Worm (Caenorhabditis elegans) whole organism, L4 larva: ENCODE measurements around the gene dnc-2.

Source experiments
- F10B5.3 ChIP-seq: sonication (generic microtip); optimal IDR thresholded peaks from 2 replicates; lab custom pipeline; 2016; ENCODE audit warnings: mild to moderate bottlenecking, missing genetic modification characterization, missing compliant biosample characterization
- F37D6.2 ChIP-seq: sonication (generic microtip); optimal IDR thresholded peaks from 2 replicates; lab custom pipeline; 2016; ENCODE audit warnings: mild to moderate bottlenecking, missing genetic modification characterization, missing compliant biosample characterization
- F44E2.7 ChIP-seq: fragments of 200-800 bp; sonication (Bioruptor generic); IDR thresholded peaks from 2 replicates; pipeline ENCODE4 v2.1.2; 2022; ENCODE audit warnings: missing genetic modification characterization, missing compliant biosample characterization
- Y48G9A.11 ChIP-seq: fragments of 200-800 bp; sonication (Bioruptor generic); IDR thresholded peaks from 2 replicates; pipeline ENCODE4 v1.3.6; 2022; ENCODE audit warnings: missing genetic modification reagents, missing genetic modification characterization, missing compliant biosample characterization
- Y5F2A.4 ChIP-seq: fragments of 200-800 bp; sonication (Bioruptor generic); optimal IDR thresholded peaks from 2 replicates; lab custom pipeline; 2018; ENCODE audit warnings: mild to moderate bottlenecking, missing genetic modification characterization, missing compliant biosample characterization
- attf-4 ChIP-seq: sonication (generic microtip); optimal IDR thresholded peaks from 3 replicates; lab custom pipeline; 2017; ENCODE audit warnings: missing biosample characterization, missing genetic modification characterization
- ceh-20 ChIP-seq: fragments of 200-800 bp; sonication (Bioruptor generic); IDR thresholded peaks from 2 replicates; pipeline ENCODE4 v1.3.6; 2022; ENCODE audit warnings: missing genetic modification reagents, missing genetic modification characterization, missing compliant biosample characterization
- ceh-32 ChIP-seq: sonication (generic microtip); optimal IDR thresholded peaks from 2 replicates; lab custom pipeline; 2016; ENCODE audit warnings: mild to moderate bottlenecking, missing genetic modification characterization, missing compliant biosample characterization; ENCODE audit not compliant: poor library complexity
- ceh-62 ChIP-seq: sonication (generic microtip); optimal IDR thresholded peaks from 2 replicates; lab custom pipeline; 2017; ENCODE audit warnings: missing biosample characterization, missing genetic modification characterization
- ctbp-1 ChIP-seq: fragments of 200-800 bp; sonication (Bioruptor generic); IDR thresholded peaks from 2 replicates; pipeline ENCODE4 v1.3.6; 2022; ENCODE audit warnings: missing genetic modification reagents, missing genetic modification characterization, missing compliant biosample characterization
- daf-16 ChIP-seq, 3 experiments: sonication (generic microtip); optimal IDR thresholded peaks; 2 replicates each; lab custom pipeline; 2016 to 2017; ENCODE audit warnings: missing genetic modification characterization in 3 of 3, missing genetic modification reagents in 3 of 3, mild to moderate bottlenecking in 2 of 3, missing compliant biosample characterization in 2 of 3, missing biosample characterization in 1 of 3, moderate library complexity in 1 of 3
- daf-19 ChIP-seq: fragments of 200-800 bp; sonication (Bioruptor generic); conservative IDR thresholded peaks from 2 replicates; pipeline ENCODE4 v1.3.6; 2022; ENCODE audit warnings: missing genetic modification characterization, missing compliant biosample characterization
- dmd-6 ChIP-seq: fragments of 200-800 bp; sonication (Bioruptor generic); IDR thresholded peaks from 2 replicates; pipeline ENCODE4 v1.3.6; 2022; ENCODE audit warnings: missing genetic modification reagents, missing genetic modification characterization, missing compliant biosample characterization
- dve-1 ChIP-seq: sonication (generic microtip); optimal IDR thresholded peaks from 2 replicates; lab custom pipeline; 2017; ENCODE audit warnings: antibody characterized with exemption, mild to moderate bottlenecking, missing genetic modification characterization, missing compliant biosample characterization; ENCODE audit not compliant: insufficient read depth
- fos-1 ChIP-seq: fragments of 150-350 bp; optimal IDR thresholded peaks from 2 replicates; lab custom pipeline; 2014; ENCODE audit warnings: missing biosample characterization, missing genetic modification characterization
- hif-1 ChIP-seq, 2 experiments: sonication (generic microtip); optimal IDR thresholded peaks; 2 replicates each; lab custom pipeline; 2016 to 2017; ENCODE audit warnings: missing compliant biosample characterization in 2 of 2, missing genetic modification characterization in 2 of 2, missing genetic modification reagents in 2 of 2, missing genotype in 2 of 2, mild to moderate bottlenecking in 1 of 2
- hlh-11 ChIP-seq: fragments of 200-800 bp; sonication (Bioruptor generic); optimal IDR thresholded peaks from 2 replicates; lab custom pipeline; 2018; ENCODE audit warnings: mild to moderate bottlenecking, missing genetic modification characterization, missing compliant biosample characterization
- lin-13 ChIP-seq: fragments of 150-350 bp; optimal IDR thresholded peaks from 2 replicates; lab custom pipeline; 2014; ENCODE audit warnings: missing biosample characterization, missing genetic modification reagents, missing genetic modification characterization
- lin-39 ChIP-seq: fragments of 150-350 bp; optimal IDR thresholded peaks from 2 replicates; lab custom pipeline; 2014; ENCODE audit warnings: missing biosample characterization, missing genetic modification reagents, missing genetic modification characterization
- lir-3 ChIP-seq: sonication (generic microtip); optimal IDR thresholded peaks from 2 replicates; lab custom pipeline; 2016; ENCODE audit warnings: mild to moderate bottlenecking, missing genetic modification characterization, missing compliant biosample characterization
- madf-5 ChIP-seq, 2 experiments: fragments of 200-800 bp; sonication (Bioruptor generic); IDR thresholded peaks; 2 replicates each; pipeline ENCODE4 v1.3.6; 2022; ENCODE audit warnings: missing compliant biosample characterization in 2 of 2, missing genetic modification characterization in 2 of 2
- mdt-29 ChIP-seq: fragments of 200-800 bp; sonication (Bioruptor generic); IDR thresholded peaks from 2 replicates; pipeline ENCODE4 v1.3.6; 2022; ENCODE audit warnings: missing genetic modification reagents, missing genetic modification characterization, missing compliant biosample characterization
- mep-1 ChIP-seq: fragments of 150-350 bp; sonication (generic microtip); optimal IDR thresholded peaks from 3 replicates; lab custom pipeline; 2014; ENCODE audit warnings: missing biosample characterization, missing genetic modification characterization
- mxl-2 ChIP-seq: fragments of 200-800 bp; sonication (Bioruptor generic); conservative IDR thresholded peaks from 2 replicates; pipeline ENCODE4 v1.3.6; 2022; ENCODE audit warnings: missing genetic modification reagents, missing genetic modification characterization, missing compliant biosample characterization
- mxl-3 ChIP-seq: fragments of 200-800 bp; sonication (Bioruptor generic); optimal IDR thresholded peaks from 2 replicates; lab custom pipeline; 2018; ENCODE audit warnings: mild to moderate bottlenecking, missing genetic modification characterization, missing compliant biosample characterization
- nhr-11 ChIP-seq: fragments of 150-350 bp; optimal IDR thresholded peaks from 2 replicates; lab custom pipeline; 2014; ENCODE audit warnings: missing biosample characterization, missing genetic modification characterization
- nhr-237 ChIP-seq: sonication (generic microtip); optimal IDR thresholded peaks from 2 replicates; lab custom pipeline; 2017; ENCODE audit warnings: missing biosample characterization, missing genetic modification characterization
- nhr-28 ChIP-seq: fragments of 150-350 bp; optimal IDR thresholded peaks from 2 replicates; lab custom pipeline; 2014; ENCODE audit warnings: missing biosample characterization, missing genetic modification characterization
- nhr-41 ChIP-seq: fragments of 200-800 bp; sonication (Bioruptor generic); IDR thresholded peaks from 2 replicates; pipeline ENCODE4 v1.3.6; 2022; ENCODE audit warnings: missing genetic modification reagents, missing genetic modification characterization, missing compliant biosample characterization
- nhr-42 ChIP-seq: fragments of 200-800 bp; sonication (Bioruptor generic); IDR thresholded peaks from 2 replicates; pipeline ENCODE4 v1.3.6; 2022; ENCODE audit warnings: missing genetic modification characterization, missing compliant biosample characterization
- nhr-77 ChIP-seq: fragments of 150-350 bp; optimal IDR thresholded peaks from 2 replicates; lab custom pipeline; 2014; ENCODE audit warnings: missing biosample characterization, missing genetic modification characterization
- php-3 ChIP-seq: fragments of 200-800 bp; sonication (Bioruptor generic); IDR thresholded peaks from 2 replicates; pipeline ENCODE4 v1.3.6; 2022; ENCODE audit warnings: missing genetic modification reagents, missing genetic modification characterization, missing compliant biosample characterization
- pqm-1 ChIP-seq: sonication (generic microtip); optimal IDR thresholded peaks from 2 replicates; lab custom pipeline; 2017; ENCODE audit warnings: missing biosample characterization, missing genetic modification characterization
- rbr-2 ChIP-seq: sonication (generic microtip); optimal IDR thresholded peaks from 2 replicates; lab custom pipeline; 2016; ENCODE audit warnings: missing genotype, missing genetic modification characterization, missing compliant biosample characterization
- snpc-1.2 ChIP-seq: fragments of 200-800 bp; sonication (Bioruptor generic); IDR thresholded peaks from 2 replicates; pipeline ENCODE4 v1.3.6; 2022; ENCODE audit warnings: missing genetic modification reagents, missing genetic modification characterization, missing compliant biosample characterization
- spr-3 ChIP-seq: fragments of 200-800 bp; sonication (Bioruptor generic); optimal IDR thresholded peaks from 2 replicates; lab custom pipeline; 2018; ENCODE audit warnings: mild to moderate bottlenecking, missing genetic modification characterization, missing compliant biosample characterization
- unc-39 ChIP-seq: sonication (generic microtip); optimal IDR thresholded peaks from 2 replicates; lab custom pipeline; 2017; ENCODE audit warnings: missing biosample characterization, missing genetic modification characterization
- unc-62 ChIP-seq, 3 experiments: fragments of 150-350 bp in 1 of 3; sonication (generic microtip); optimal IDR thresholded peaks in 2 of 3; peaks in 1 of 3; 1 replicate in 1 of 3; 2 replicates in 2 of 3; lab custom pipeline; 2014 to 2017; ENCODE audit warnings: missing biosample characterization in 3 of 3, missing genetic modification characterization in 3 of 3, missing genetic modification reagents in 3 of 3, missing genotype in 1 of 3
- vab-7 ChIP-seq: fragments of 200-800 bp; sonication (Bioruptor generic); IDR thresholded peaks from 2 replicates; pipeline ENCODE4 v1.3.6; 2022; ENCODE audit warnings: missing genetic modification reagents, missing genetic modification characterization, missing compliant biosample characterization
- zag-1 ChIP-seq: fragments of 150-350 bp; optimal IDR thresholded peaks from 2 replicates; lab custom pipeline; 2014; ENCODE audit warnings: missing biosample characterization, missing genetic modification characterization
- zip-2 ChIP-seq: fragments of 150-350 bp; optimal IDR thresholded peaks from 2 replicates; lab custom pipeline; 2014; ENCODE audit warnings: missing biosample characterization, missing genetic modification characterization
- ztf-11 ChIP-seq: fragments of 150-350 bp; optimal IDR thresholded peaks from 2 replicates; lab custom pipeline; 2014; ENCODE audit warnings: missing biosample characterization, missing genetic modification characterization
- ztf-7 ChIP-seq: fragments of 150-350 bp; optimal IDR thresholded peaks from 2 replicates; lab custom pipeline; 2014; ENCODE audit warnings: missing biosample characterization, missing genetic modification characterization

The dnc-2 gene

ce11 chrIII:5967640-5968039, 42.1 kb upstream of the dnc-2 start:
- no peak for TF ChIP-seq rbr-2 (tag; lab: Kevin White, UChicago)
- TF ChIP-seq Y48G9A.11 (GFP tag; lab: Robert Waterston, UW): no peak
- no peak for TF ChIP-seq pqm-1 (tag; lab: Kevin White, UChicago)
- TF ChIP-seq lin-13 (GFP tag; lab: Kevin White, UChicago): no peak
- no peak for TF ChIP-seq unc-39 (tag; lab: Kevin White, UChicago)
- no peak for TF ChIP-seq ceh-20 (GFP tag; lab: Robert Waterston, UW)
- TF ChIP-seq attf-4 (tag; lab: Kevin White, UChicago): no peak
- no peak for TF ChIP-seq daf-19
- no peak for TF ChIP-seq spr-3 (GFP tag; lab: Kevin White, UChicago)

- TF ChIP-seq mdt-29 (no peak), dmd-6 (peak; percentile 23; the same call in 1 of the 2 replicates), daf-16 (GFP tag; optimal IDR thresholded peaks at IDR 0.05; lab: Kevin White, UChicago) (no peak), daf-16 (tag; optimal IDR thresholded peaks at IDR 0.05; lab: Kevin White, UChicago) (peak; percentile 96), mep-1 (tag; lab: Kevin White, UChicago) (no peak), pqm-1 (tag; lab: Kevin White, UChicago) (peak; percentile 79), dve-1 (tag; lab: Kevin White, UChicago) (peak; percentile 4), nhr-28 (tag; lab: Kevin White, UChicago) (peak; percentile 61), hlh-11 (tag; lab: Kevin White, UChicago) (peak; percentile 16), unc-62 (GFP tag; optimal IDR thresholded peaks at IDR 0.05 in 1 of 2; lab: Kevin White, UChicago) (peak in 1 of 2 experiments; percentile 51), unc-62 (tag; optimal IDR thresholded peaks at IDR 0.05; lab: Kevin White, UChicago) (no peak)
Observed at ce11 chrIII:5965839-5966463, 40.4 kb upstream of the dnc-2 start, which contains the start of gene dct-6. TSS of gene dct-6 (plus strand) at chrIII:5966413.

DNA sequence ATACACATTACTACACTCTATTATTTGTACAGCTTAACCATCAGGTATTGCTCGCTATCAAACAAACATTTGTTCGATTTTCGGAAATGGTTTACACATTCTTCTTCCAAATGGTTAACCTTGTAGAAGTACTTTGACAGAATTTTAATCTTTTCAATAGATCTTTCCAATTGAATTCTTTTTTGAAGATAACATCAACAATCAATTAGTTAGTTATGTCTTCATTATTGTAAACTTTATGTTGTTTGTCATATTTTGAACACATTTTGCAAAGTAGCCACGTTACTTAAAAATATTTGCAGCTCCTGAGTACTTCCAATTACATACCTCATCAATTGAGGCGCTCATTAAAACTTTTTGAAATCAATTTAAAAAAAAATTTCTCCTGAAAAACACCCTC, 39.8 kb upstream of the dnc-2 start:
- TF ChIP-seq unc-62 (GFP tag; optimal IDR thresholded peaks at IDR 0.05 in 1 of 2; lab: Kevin White, UChicago) (peak in 1 of 2 experiments; percentile 10), unc-62 (tag; optimal IDR thresholded peaks at IDR 0.05; lab: Kevin White, UChicago) (no peak), madf-5 (GFP tag; IDR thresholded peaks at IDR 0.05; lab: Robert Waterston, UW) (no peak)

DNA sequence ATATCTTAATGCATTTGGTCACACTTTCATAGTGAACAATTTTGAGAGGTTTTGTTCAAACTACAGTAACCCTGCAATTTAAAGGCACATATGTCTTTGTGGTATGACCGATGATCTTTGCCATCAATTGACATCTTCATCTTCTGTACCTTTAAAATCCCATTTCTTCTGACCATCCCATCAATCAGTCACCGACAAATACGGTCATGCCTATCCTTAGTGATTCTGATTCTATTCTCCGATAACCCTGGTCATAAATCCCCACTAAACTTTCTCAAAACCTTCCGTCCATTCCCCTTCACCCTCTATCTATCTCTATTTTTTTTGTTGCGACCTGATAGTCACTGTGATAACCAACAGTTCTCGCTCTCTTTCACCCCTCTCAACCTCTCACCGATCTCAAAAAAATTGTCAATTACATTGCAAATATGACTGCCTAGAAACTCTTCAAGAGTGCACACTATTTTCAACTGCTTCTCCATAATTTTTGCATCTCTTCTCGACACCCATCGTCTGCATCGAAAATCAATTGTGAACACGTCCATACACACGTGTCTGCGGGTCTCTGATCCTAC, 38.6 kb upstream of the dnc-2 start:
- peak; percentile 76 for TF ChIP-seq mxl-3 (GFP tag; lab: Kevin White, UChicago)
- TF ChIP-seq zag-1 (tag; lab: Kevin White, UChicago): no peak
- TF ChIP-seq nhr-11 (tag; lab: Kevin White, UChicago): no peak
- no peak for TF ChIP-seq spr-3 (GFP tag; lab: Kevin White, UChicago)
- no peak for TF ChIP-seq daf-19
- TF ChIP-seq lir-3 (tag; lab: Kevin White, UChicago): no peak
- no peak for TF ChIP-seq ceh-32 (tag; lab: Kevin White, UChicago)
- TF ChIP-seq F44E2.7 (GFP tag; lab: Robert Waterston, UW): no peak
- peak; percentile 41; the same call in 1 of the 2 replicates for TF ChIP-seq dmd-6
- no peak for TF ChIP-seq php-3 (GFP tag; lab: Robert Waterston, UW)
- TF ChIP-seq zip-2 (tag; lab: Kevin White, UChicago): no peak
- no peak for TF ChIP-seq nhr-42 (GFP tag; lab: Robert Waterston, UW)
- TF ChIP-seq ceh-62 (tag; lab: Kevin White, UChicago): no peak
- no peak for TF ChIP-seq ctbp-1 (GFP tag; lab: Robert Waterston, UW)
- no peak for TF ChIP-seq mxl-2 (GFP tag; lab: Robert Waterston, UW)
- TF ChIP-seq nhr-41: no peak
- TF ChIP-seq nhr-77 (tag; lab: Kevin White, UChicago): no peak
- TF ChIP-seq lin-39 (tag; lab: Kevin White, UChicago): no peak
- no peak for TF ChIP-seq ztf-7 (tag; lab: Kevin White, UChicago)
- TF ChIP-seq Y5F2A.4 (GFP tag; lab: Kevin White, UChicago): no peak
- no peak for TF ChIP-seq F37D6.2 (tag; lab: Kevin White, UChicago)
- no peak for TF ChIP-seq unc-39 (tag; lab: Kevin White, UChicago)
- no peak for TF ChIP-seq F10B5.3 (tag; lab: Kevin White, UChicago)
- TF ChIP-seq hlh-11 (tag; lab: Kevin White, UChicago): peak; percentile 48
- no peak for TF ChIP-seq vab-7 (GFP tag; lab: Robert Waterston, UW)
- no peak for TF ChIP-seq hif-1 (tag; optimal IDR thresholded peaks at IDR 0.05; lab: Kevin White, UChicago)
- TF ChIP-seq snpc-1.2 (GFP tag; lab: Robert Waterston, UW): no peak
- TF ChIP-seq ztf-11 (tag; lab: Kevin White, UChicago): no peak
- TF ChIP-seq fos-1 (tag; lab: Kevin White, UChicago): no peak
- TF ChIP-seq nhr-237: no peak
